Worm (Caenorhabditis elegans): ENCODE data around the gene fmil-1.

DNA sequence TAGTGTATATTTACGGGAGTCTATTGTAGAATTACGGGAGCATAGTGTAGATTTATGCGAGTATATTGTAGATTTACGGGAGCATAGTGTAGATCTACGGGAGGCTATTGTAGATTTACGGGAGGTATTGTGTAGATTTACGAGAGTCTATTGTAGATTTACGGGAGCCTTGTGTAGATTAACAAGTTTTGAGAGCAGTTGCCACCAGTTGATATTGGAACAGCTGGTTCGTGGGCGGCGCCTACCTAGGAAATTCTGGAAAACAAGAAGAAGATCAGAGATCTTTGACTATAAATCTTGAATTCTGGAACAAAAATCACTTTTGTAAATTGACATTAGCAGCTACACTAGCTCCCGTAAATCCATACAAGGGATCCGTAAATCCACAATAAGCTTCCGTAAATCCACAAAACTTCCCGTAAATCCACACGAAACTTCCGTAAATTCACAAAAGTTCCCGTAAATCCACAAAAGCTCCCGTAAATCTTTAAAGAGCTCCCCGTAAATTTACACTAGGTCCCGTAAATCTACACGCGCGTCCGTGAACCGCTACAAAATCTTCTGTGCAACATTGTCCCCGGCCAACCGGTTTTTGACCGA lies 15.6 kb downstream of the fmil-1 start:
- TF ChIP-seq elt-2 (tag; optimal IDR thresholded peaks at IDR 0.05) (no peak), lin-13 (GFP tag; optimal IDR thresholded peaks at IDR 0.05) (no peak), lin-14 (GFP tag; optimal IDR thresholded peaks at IDR 0.05) (no peak), nhr-85 (tag) (no peak), nhr-90 (tag; optimal IDR thresholded peaks at IDR 0.05; ENCODE audit: poor library complexity) (no peak), unc-86 (tag; optimal IDR thresholded peaks at IDR 0.05) (no peak), C16A3.4 (tag; optimal IDR thresholded peaks at IDR 0.05) (no peak)

All from whole organism, L1 larva.